Worm (Caenorhabditis elegans) whole organism, midembryonic: ENCODE data around the gene Y68A4B.3.
"Not testable (repeated sequence)": the region's sequence is repeated elsewhere in the genome, so short reads cannot be mapped to it uniquely, and the experiment has no call there.

Experiments used
- cog-1 ChIP-seq: sonication (generic microtip); optimal IDR thresholded peaks from 2 replicates; lab custom pipeline; 2016; ENCODE audit warnings: missing genetic modification characterization, missing compliant biosample characterization
- flt-1 ChIP-seq: fragments of 200-800 bp; sonication (Bioruptor generic); IDR thresholded peaks from 2 replicates; pipeline ENCODE4 v1.3.6; 2022; ENCODE audit warnings: missing genetic modification characterization, missing compliant biosample characterization
- tab-1 ChIP-seq: fragments of 200-800 bp; sonication (Bioruptor generic); IDR thresholded peaks from 2 replicates; pipeline ENCODE4 v1.3.6; 2022; ENCODE audit warnings: missing genetic modification characterization, missing compliant biosample characterization
- ztf-29 ChIP-seq: fragments of 200-800 bp; sonication (Bioruptor generic); IDR thresholded peaks from 2 replicates; pipeline ENCODE4 v1.3.6; 2022; ENCODE audit warnings: missing genetic modification reagents, missing genetic modification characterization, missing compliant biosample characterization

DNA sequence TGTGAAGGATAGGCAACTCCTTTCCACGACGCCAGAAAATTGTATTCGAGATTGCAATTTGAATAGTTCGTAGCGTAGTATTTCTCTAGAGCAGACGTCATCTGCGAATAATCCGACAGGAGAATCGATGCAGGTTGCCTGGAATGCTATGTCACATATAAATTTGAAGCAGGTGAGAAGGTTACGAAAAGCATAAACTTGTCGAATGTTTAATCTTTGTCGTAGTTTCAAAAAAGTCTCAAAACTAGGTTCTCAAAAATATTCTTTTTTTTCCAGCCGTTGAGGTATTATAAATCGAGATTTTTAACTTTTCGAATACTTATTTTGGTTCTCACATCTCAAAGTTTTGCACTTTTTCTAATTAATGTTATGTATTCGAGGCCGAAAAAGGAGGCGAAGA is 12.6 kb upstream of the Y68A4B.3 start, which contains the start of gene srh-116:
- TF ChIP-seq tab-1 (GFP tag; lab: Robert Waterston, UW); flt-1 (GFP tag; lab: Robert Waterston, UW); cog-1 (tag; lab: Kevin White, UChicago); ztf-29 (GFP tag; lab: Robert Waterston, UW): not testable (repeated sequence)
